Fruit fly (Drosophila melanogaster) whole organism, embryonic: ENCODE data around the gene CG42538.

Experiments used
- Adf1 ChIP-seq: fragments of 200-800 bp; sonication (Bioruptor generic); IDR thresholded peaks from 2 replicates; pipeline ENCODE4 v1.3.6; 2022; ENCODE audit warnings: missing biosample characterization, missing genetic modification characterization
- BEAF-32 ChIP-seq: fragments of 200-800 bp; sonication (Bioruptor generic); optimal IDR thresholded peaks from 3 replicates; lab custom pipeline; 2017; ENCODE audit warnings: missing biosample characterization, missing genetic modification characterization, mild to moderate bottlenecking, moderate library complexity, missing genetic modification reagents
- BtbVII ChIP-seq: fragments of 200-800 bp; sonication (Bioruptor generic); optimal IDR thresholded peaks from 3 replicates; lab custom pipeline; 2017; ENCODE audit warnings: missing biosample characterization, mild to moderate bottlenecking, missing genetic modification characterization
- CG10209 ChIP-seq: fragments of 200-800 bp; sonication (Bioruptor generic); optimal IDR thresholded peaks from 3 replicates; lab custom pipeline; 2017; ENCODE audit warnings: missing biosample characterization, mild to moderate bottlenecking, missing genetic modification characterization, missing genetic modification reagents
- CG10366 ChIP-seq: fragments of 200-800 bp; sonication (Bioruptor generic); IDR thresholded peaks from 2 replicates; pipeline ENCODE4 v1.3.6; 2022; ENCODE audit warnings: missing biosample characterization, missing genetic modification characterization
- CG10543 ChIP-seq: fragments of 200-800 bp; sonication (Bioruptor generic); optimal IDR thresholded peaks from 3 replicates; lab custom pipeline; 2017; ENCODE audit warnings: missing biosample characterization, mild to moderate bottlenecking, missing genetic modification characterization, moderate library complexity
- CG11504 ChIP-seq: fragments of 200-800 bp; sonication (Bioruptor generic); optimal IDR thresholded peaks from 3 replicates; lab custom pipeline; 2019; ENCODE audit warnings: missing biosample characterization, mild to moderate bottlenecking, missing genetic modification characterization, moderate library complexity
- CG12659 ChIP-seq: fragments of 200-800 bp; sonication (Bioruptor generic); optimal IDR thresholded peaks from 3 replicates; lab custom pipeline; 2017; ENCODE audit warnings: mild to moderate bottlenecking, missing biosample characterization, missing genetic modification reagents, missing genetic modification characterization
- CG15011 ChIP-seq: fragments of 200-800 bp; sonication (Bioruptor generic); optimal IDR thresholded peaks from 3 replicates; lab custom pipeline; 2018; ENCODE audit warnings: missing biosample characterization, mild to moderate bottlenecking, missing genetic modification characterization
- CG16815 ChIP-seq: fragments of 200-800 bp; sonication (Bioruptor generic); optimal IDR thresholded peaks from 3 replicates; lab custom pipeline; 2017; ENCODE audit warnings: missing biosample characterization, mild to moderate bottlenecking, missing genetic modification characterization
- CG17328 ChIP-seq: fragments of 200-800 bp; sonication (Bioruptor generic); IDR thresholded peaks from 2 replicates; pipeline ENCODE4 v1.3.6; 2022; ENCODE audit warnings: missing biosample characterization, missing genetic modification characterization
- CG17612 ChIP-seq: fragments of 200-800 bp; sonication (Bioruptor generic); IDR thresholded peaks from 2 replicates; pipeline ENCODE4 v1.3.6; 2022; ENCODE audit warnings: missing biosample characterization, missing genetic modification characterization
- CG18262 ChIP-seq: fragments of 200-800 bp; optimal IDR thresholded peaks from 3 replicates; lab custom pipeline; 2019; ENCODE audit warnings: missing biosample characterization, mild to moderate bottlenecking, missing genetic modification characterization, moderate library complexity
- CG1832 ChIP-seq: fragments of 200-800 bp; sonication (Bioruptor generic); optimal IDR thresholded peaks from 2 replicates; lab custom pipeline; 2017; ENCODE audit warnings: missing biosample characterization, mild to moderate bottlenecking, missing genetic modification characterization, inconsistent platforms
- CG2116 ChIP-seq: fragments of 200-800 bp; sonication (Bioruptor generic); optimal IDR thresholded peaks from 3 replicates; lab custom pipeline; 2018; ENCODE audit warnings: missing biosample characterization, mild to moderate bottlenecking, missing genetic modification characterization
- CG3163 ChIP-seq: fragments of 200-800 bp; sonication (Bioruptor generic); optimal IDR thresholded peaks from 3 replicates; lab custom pipeline; 2016; ENCODE audit warnings: missing biosample characterization, missing genetic modification characterization
- CG4282 ChIP-seq: fragments of 200-800 bp; sonication (Bioruptor generic); optimal IDR thresholded peaks from 2 replicates; lab custom pipeline; 2016; ENCODE audit warnings: missing biosample characterization, missing genetic modification characterization
- CG7556 ChIP-seq: fragments of 200-800 bp; sonication (Bioruptor generic); optimal IDR thresholded peaks from 2 replicates; lab custom pipeline; 2017; ENCODE audit warnings: missing biosample characterization, mild to moderate bottlenecking, missing genetic modification characterization
- D19B ChIP-seq: fragments of 200-800 bp; sonication (Bioruptor generic); optimal IDR thresholded peaks from 2 replicates; lab custom pipeline; 2017; ENCODE audit warnings: missing biosample characterization, mild to moderate bottlenecking, missing genetic modification characterization
- Dek ChIP-seq: fragments of 200-800 bp; sonication (Bioruptor generic); optimal IDR thresholded peaks from 3 replicates; lab custom pipeline; 2019; ENCODE audit warnings: missing biosample characterization, mild to moderate bottlenecking, missing genetic modification characterization, moderate library complexity
- Doc2 ChIP-seq: fragments of 200-800 bp; sonication (Bioruptor generic); IDR thresholded peaks from 2 replicates; pipeline ENCODE4 v1.3.6; 2022; ENCODE audit warnings: missing biosample characterization, missing genetic modification characterization
- Drgx ChIP-seq: fragments of 200-800 bp; sonication (Bioruptor generic); IDR thresholded peaks from 2 replicates; pipeline ENCODE4 v1.3.6; 2022; ENCODE audit warnings: missing biosample characterization, missing genetic modification characterization
- ERR ChIP-seq: fragments of 200-800 bp; sonication (Bioruptor generic); optimal IDR thresholded peaks from 2 replicates; lab custom pipeline; 2016; ENCODE audit warnings: missing biosample characterization, missing genetic modification characterization
- H15 ChIP-seq: fragments of 200-800 bp; sonication (Bioruptor generic); IDR thresholded peaks from 3 replicates; pipeline ENCODE4 v1.3.6; 2022; ENCODE audit warnings: missing biosample characterization, missing genetic modification characterization
- HLH54F ChIP-seq: fragments of 200-800 bp; sonication (Bioruptor generic); optimal IDR thresholded peaks from 3 replicates; lab custom pipeline; 2016; ENCODE audit warnings: missing biosample characterization, missing genetic modification characterization
- Hand ChIP-seq: fragments of 200-800 bp; sonication (Bioruptor generic); optimal IDR thresholded peaks from 2 replicates; lab custom pipeline; 2017; ENCODE audit warnings: mild to moderate bottlenecking, missing biosample characterization, missing genetic modification reagents, missing genetic modification characterization
- HmgZ ChIP-seq: fragments of 200-800 bp; sonication (Bioruptor generic); optimal IDR thresholded peaks from 2 replicates; lab custom pipeline; 2018; ENCODE audit warnings: missing biosample characterization, mild to moderate bottlenecking, missing genetic modification characterization
- Hr51 ChIP-seq, 2 experiments: fragments of 200-800 bp; sonication (Bioruptor generic); optimal IDR thresholded peaks; 2 replicates in 1 of 2; 3 replicates in 1 of 2; lab custom pipeline; 2016 to 2018; ENCODE audit warnings: missing biosample characterization in 2 of 2, missing genetic modification characterization in 2 of 2, mild to moderate bottlenecking in 1 of 2, moderate library complexity in 1 of 2
- Jarid2 ChIP-seq: fragments of 200-800 bp; sonication (Bioruptor generic); optimal IDR thresholded peaks from 3 replicates; lab custom pipeline; 2017; ENCODE audit warnings: mild to moderate bottlenecking, missing biosample characterization, missing genetic modification reagents, missing genetic modification characterization
- NFAT ChIP-seq: fragments of 200-800 bp; sonication (Bioruptor generic); IDR thresholded peaks from 2 replicates; pipeline ENCODE4 v1.3.6; 2022; ENCODE audit warnings: missing biosample characterization, missing genetic modification characterization
- Oli ChIP-seq: fragments of 200-800 bp; sonication (Bioruptor generic); optimal IDR thresholded peaks from 2 replicates; lab custom pipeline; 2018; ENCODE audit warnings: missing biosample characterization, mild to moderate bottlenecking, missing genetic modification characterization, moderate library complexity
- Sry-δ ChIP-seq: fragments of 200-800 bp; sonication (Bioruptor generic); optimal IDR thresholded peaks from 2 replicates; lab custom pipeline; 2016; ENCODE audit warnings: missing biosample characterization, missing genetic modification characterization
- ase ChIP-seq: fragments of 200-800 bp; sonication (Bioruptor generic); IDR thresholded peaks from 3 replicates; pipeline ENCODE4 v1.3.6; 2022; ENCODE audit warnings: missing biosample characterization, missing genetic modification characterization
- cg ChIP-seq: fragments of 200-800 bp; sonication (Bioruptor generic); optimal IDR thresholded peaks from 3 replicates; lab custom pipeline; 2019; ENCODE audit warnings: missing biosample characterization, mild to moderate bottlenecking, missing genetic modification characterization, moderate library complexity
- dpn ChIP-seq, 2 experiments: fragments of 200-800 bp; sonication (Bioruptor generic); optimal IDR thresholded peaks; 3 replicates each; lab custom pipeline; 2016; ENCODE audit warnings: missing biosample characterization in 2 of 2, missing genetic modification characterization in 2 of 2
- eyg ChIP-seq: fragments of 200-800 bp; sonication (Bioruptor generic); optimal IDR thresholded peaks from 3 replicates; lab custom pipeline; 2016; ENCODE audit warnings: missing biosample characterization, missing genetic modification characterization
- kni ChIP-seq: fragments of 200-800 bp; sonication (Bioruptor generic); optimal IDR thresholded peaks from 3 replicates; lab custom pipeline; 2017; ENCODE audit warnings: mild to moderate bottlenecking, missing biosample characterization, missing genetic modification reagents, missing genetic modification characterization
- lilli ChIP-seq: fragments of 200-800 bp; sonication (Bioruptor generic); optimal IDR thresholded peaks from 3 replicates; lab custom pipeline; 2016; ENCODE audit warnings: missing biosample characterization, missing genetic modification characterization
- lola ChIP-seq, 3 experiments: fragments of >200 bp in 2 of 3; fragments of 200-800 bp in 1 of 3; sonication (Bioruptor generic) in 1 of 3; optimal IDR thresholded peaks; 2 replicates each; lab custom pipeline; 2017 to 2019; ENCODE audit warnings: missing biosample characterization in 3 of 3, missing genetic modification characterization in 3 of 3, mild to moderate bottlenecking in 1 of 3, moderate library complexity in 1 of 3
- mam ChIP-seq: fragments of 200-800 bp; sonication (Bioruptor generic); optimal IDR thresholded peaks from 3 replicates; lab custom pipeline; 2016; ENCODE audit warnings: missing biosample characterization, missing genetic modification characterization
- oc ChIP-seq: fragments of 200-800 bp; sonication (Bioruptor generic); optimal IDR thresholded peaks from 2 replicates; lab custom pipeline; 2018; ENCODE audit warnings: missing biosample characterization, mild to moderate bottlenecking, missing genetic modification characterization, moderate library complexity
- row ChIP-seq: fragments of 200-800 bp; sonication (Bioruptor generic); IDR thresholded peaks from 3 replicates; pipeline ENCODE4 v1.3.6; 2022; ENCODE audit warnings: missing biosample characterization, missing genetic modification characterization
- seq ChIP-seq: fragments of 200-800 bp; sonication (Bioruptor generic); IDR thresholded peaks from 2 replicates; pipeline ENCODE4 v1.3.6; 2022; ENCODE audit warnings: missing biosample characterization, missing genetic modification characterization
- sim ChIP-seq: fragments of 200-800 bp; sonication (Bioruptor generic); IDR thresholded peaks from 2 replicates; pipeline ENCODE4 v1.3.6; 2022; ENCODE audit warnings: missing biosample characterization, missing genetic modification characterization
- sob ChIP-seq: fragments of 200-800 bp; sonication (Bioruptor generic); IDR thresholded peaks from 2 replicates; pipeline ENCODE4 v1.3.6; 2022; ENCODE audit warnings: missing biosample characterization, missing genetic modification characterization
- sr ChIP-seq: fragments of 200-800 bp; sonication (Bioruptor generic); IDR thresholded peaks from 3 replicates; pipeline ENCODE4 v1.3.6; 2022; ENCODE audit warnings: missing biosample characterization, missing genetic modification characterization
- sug ChIP-seq: fragments of 200-800 bp; optimal IDR thresholded peaks from 2 replicates; lab custom pipeline; 2019; ENCODE audit warnings: missing biosample characterization, mild to moderate bottlenecking, missing genetic modification characterization, moderate library complexity

CG42538 gene

dm6 chr3L:16049955-16050886, 15.9 kb downstream of the CG42538 start (continued):
- TF ChIP-seq row (GFP tag; lab: Robert Waterston, UW) = no peak; the same call in 2 of the 3 replicates
- peak; percentile 25 for TF ChIP-seq cg (GFP tag; lab: Kevin White, UChicago)
- peak; percentile 46 for TF ChIP-seq HmgZ (tag; lab: Kevin White, UChicago)
- peak; percentile 28; the same call in 1 of the 2 replicates for TF ChIP-seq Adf1
- peak; percentile 63 for TF ChIP-seq sug
- peak; percentile 58 for TF ChIP-seq BtbVII (GFP tag; lab: Kevin White, UChicago)
- TF ChIP-seq Dek (tag; lab: Kevin White, UChicago) = peak; percentile 36
- peak in 1 of 3 experiments; percentile 12 for TF ChIP-seq lola (GFP tag; optimal IDR thresholded peaks at IDR 0.05; lab: Kevin White, UChicago)
- peak; percentile 46; the same call in 1 of the 2 replicates for TF ChIP-seq sob (GFP tag; lab: Robert Waterston, UW)
- TF ChIP-seq D19B (GFP tag; lab: Kevin White, UChicago) = peak; percentile 13
- no peak for TF ChIP-seq CG3163
- no peak for TF ChIP-seq Hr51 (GFP tag; optimal IDR thresholded peaks at IDR 0.05; lab: Kevin White, UChicago)
- peak in 1 of 2 experiments; percentile 10 for TF ChIP-seq dpn (GFP tag; optimal IDR thresholded peaks at IDR 0.05; lab: Kevin White, UChicago)
- TF ChIP-seq ase (GFP tag; lab: Robert Waterston, UW) = no peak
- TF ChIP-seq kni (GFP tag; lab: Kevin White, UChicago) = peak; percentile 73
- peak; percentile 87 for TF ChIP-seq CG10543
- TF ChIP-seq CG11504 = peak; percentile 3
- TF ChIP-seq HLH54F (GFP tag; lab: Kevin White, UChicago) = no peak
- peak; percentile 74 for TF ChIP-seq CG1832 (GFP tag; lab: Kevin White, UChicago)
- no peak for TF ChIP-seq Oli (tag; lab: Kevin White, UChicago)
- TF ChIP-seq CG4282 = peak; percentile 17
- no peak for TF ChIP-seq CG16815 (GFP tag; lab: Kevin White, UChicago)
- peak; percentile 53 for TF ChIP-seq Drgx (GFP tag; lab: Robert Waterston, UW)
- 0 out of 2 replicates have a peak, but pooled peaks have one; percentile 10 for TF ChIP-seq CG17612 (GFP tag; lab: Robert Waterston, UW)
- TF ChIP-seq ERR = no peak
- peak; percentile 1 for TF ChIP-seq oc
- TF ChIP-seq Hand (GFP tag; lab: Kevin White, UChicago) = peak; percentile 51
- peak; percentile 40 for TF ChIP-seq CG12659 (GFP tag; lab: Kevin White, UChicago)
- 0 out of 2 replicates have a peak, but pooled peaks have one; percentile 4 for TF ChIP-seq sim (GFP tag; lab: Robert Waterston, UW)
- TF ChIP-seq eyg (GFP tag; lab: Kevin White, UChicago) = peak; percentile 32
- TF ChIP-seq Doc2 (GFP tag; lab: Robert Waterston, UW) = no peak
- no peak for TF ChIP-seq Sry-δ (GFP tag; lab: Kevin White, UChicago)
- no peak for TF ChIP-seq CG17328 (GFP tag; lab: Robert Waterston, UW)
- TF ChIP-seq H15 = no peak
- TF ChIP-seq CG15011 (GFP tag; lab: Kevin White, UChicago) = peak; percentile 48
- peak; percentile 6 for TF ChIP-seq mam (GFP tag; lab: Kevin White, UChicago)
- TF ChIP-seq seq (GFP tag; lab: Robert Waterston, UW) = peak; percentile 60; the same call in 1 of the 2 replicates
- 0 out of 3 replicates have a peak, but pooled peaks have one; percentile 11 for TF ChIP-seq sr
- no peak for TF ChIP-seq CG10366 (GFP tag; lab: Robert Waterston, UW)
- no peak for TF ChIP-seq lilli
- TF ChIP-seq CG7556 (GFP tag; lab: Kevin White, UChicago) = peak; percentile 56
- TF ChIP-seq NFAT (GFP tag; lab: Robert Waterston, UW) = peak; percentile 47; the same call in 1 of the 2 replicates
- no peak for TF ChIP-seq BEAF-32 (GFP tag; lab: Kevin White, UChicago)
- TF ChIP-seq CG18262 = peak; percentile 35
- TF ChIP-seq Jarid2 (GFP tag; lab: Kevin White, UChicago) = peak; percentile 62
- no peak for TF ChIP-seq CG2116 (GFP tag; lab: Kevin White, UChicago)
- peak; percentile 5 for TF ChIP-seq CG10209 (GFP tag; lab: Kevin White, UChicago)
